Fruit fly (Drosophila melanogaster) whole organism, embryonic: Measurements from ENCODE around the gene EAChm.

Experiments used
- Atf-2 ChIP-seq: fragments of 200-800 bp; sonication (Bioruptor generic); optimal IDR thresholded peaks from 2 replicates; lab custom pipeline; 2016; ENCODE audit warnings: missing biosample characterization, missing genetic modification characterization
- BtbVII ChIP-seq: fragments of 200-800 bp; sonication (Bioruptor generic); optimal IDR thresholded peaks from 3 replicates; lab custom pipeline; 2017; ENCODE audit warnings: missing biosample characterization, mild to moderate bottlenecking, missing genetic modification characterization
- CG10267 ChIP-seq: fragments of 200-800 bp; sonication (Bioruptor generic); optimal IDR thresholded peaks from 2 replicates; lab custom pipeline; 2018; ENCODE audit warnings: missing biosample characterization, mild to moderate bottlenecking, missing genetic modification characterization, moderate library complexity
- CG11456 ChIP-seq: fragments of 200-800 bp; sonication (Bioruptor generic); IDR thresholded peaks from 3 replicates; pipeline ENCODE4 v1.3.6; 2022; ENCODE audit warnings: missing biosample characterization, missing genetic modification characterization
- CG11696 ChIP-seq: fragments of 200-800 bp; sonication (Bioruptor generic); IDR thresholded peaks from 2 replicates; pipeline ENCODE4 v1.3.6; 2022; ENCODE audit warnings: missing biosample characterization, missing genetic modification characterization
- CG12104 ChIP-seq: fragments of 200-800 bp; sonication (Bioruptor generic); optimal IDR thresholded peaks from 3 replicates; lab custom pipeline; 2016; ENCODE audit warnings: missing biosample characterization, missing genetic modification characterization
- CG13624 ChIP-seq: fragments of 200-800 bp; sonication (Bioruptor generic); optimal IDR thresholded peaks from 2 replicates; lab custom pipeline; 2016; ENCODE audit warnings: missing biosample characterization, missing genetic modification characterization
- CG14014 ChIP-seq: fragments of 200-800 bp; sonication (Bioruptor generic); IDR thresholded peaks from 2 replicates; pipeline ENCODE4 v1.3.6; 2022; ENCODE audit warnings: missing biosample characterization, missing genetic modification characterization
- CG14710 ChIP-seq: fragments of 200-800 bp; sonication (Bioruptor generic); optimal IDR thresholded peaks from 3 replicates; lab custom pipeline; 2019; ENCODE audit warnings: missing biosample characterization, mild to moderate bottlenecking, missing genetic modification characterization, moderate library complexity
- CG1832 ChIP-seq: fragments of 200-800 bp; sonication (Bioruptor generic); optimal IDR thresholded peaks from 2 replicates; lab custom pipeline; 2017; ENCODE audit warnings: missing biosample characterization, mild to moderate bottlenecking, missing genetic modification characterization, inconsistent platforms
- CG18599 ChIP-seq: fragments of 200-800 bp; sonication (Bioruptor generic); optimal IDR thresholded peaks from 3 replicates; lab custom pipeline; 2017; ENCODE audit warnings: missing biosample characterization, missing genetic modification characterization, mild to moderate bottlenecking, moderate library complexity, missing genetic modification reagents
- CG2116 ChIP-seq: fragments of 200-800 bp; sonication (Bioruptor generic); optimal IDR thresholded peaks from 3 replicates; lab custom pipeline; 2018; ENCODE audit warnings: missing biosample characterization, mild to moderate bottlenecking, missing genetic modification characterization
- CG3065 ChIP-seq: fragments of 200-800 bp; sonication (Bioruptor generic); optimal IDR thresholded peaks from 2 replicates; lab custom pipeline; 2016; ENCODE audit warnings: missing biosample characterization, missing genetic modification characterization
- CG31388 ChIP-seq: fragments of 200-800 bp; sonication (Bioruptor generic); optimal IDR thresholded peaks from 2 replicates; lab custom pipeline; 2016; ENCODE audit warnings: missing biosample characterization, missing genetic modification characterization
- CG31441 ChIP-seq: fragments of 200-800 bp; sonication (Bioruptor generic); IDR thresholded peaks from 2 replicates; pipeline ENCODE4 v1.3.6; 2022; ENCODE audit warnings: missing biosample characterization, missing genetic modification characterization
- CG32532 ChIP-seq: fragments of 200-800 bp; sonication (Bioruptor generic); IDR thresholded peaks from 2 replicates; pipeline ENCODE4 v1.3.6; 2022; ENCODE audit warnings: missing biosample characterization, missing genetic modification characterization
- CG34422 ChIP-seq: fragments of 200-800 bp; sonication (Bioruptor generic); IDR thresholded peaks from 3 replicates; pipeline ENCODE4 v1.3.6; 2022; ENCODE audit warnings: missing biosample characterization, missing genetic modification characterization
- CG3838 ChIP-seq: fragments of 200-800 bp; sonication (Bioruptor generic); optimal IDR thresholded peaks from 3 replicates; lab custom pipeline; 2016; ENCODE audit warnings: missing biosample characterization, missing genetic modification characterization
- CG3847 ChIP-seq: fragments of 200-800 bp; sonication (Bioruptor generic); IDR thresholded peaks from 2 replicates; pipeline ENCODE4 v1.3.6; 2022; ENCODE audit warnings: missing biosample characterization, missing genetic modification characterization
- CG4282 ChIP-seq: fragments of 200-800 bp; sonication (Bioruptor generic); optimal IDR thresholded peaks from 2 replicates; lab custom pipeline; 2016; ENCODE audit warnings: missing biosample characterization, missing genetic modification characterization
- CG6791 ChIP-seq: fragments of 200-800 bp; sonication (Bioruptor generic); IDR thresholded peaks from 3 replicates; pipeline ENCODE4 v1.3.6; 2022; ENCODE audit warnings: missing biosample characterization, missing genetic modification characterization; ENCODE audit not compliant: partially characterized antibody
- CG6813 ChIP-seq: fragments of 200-800 bp; sonication (Bioruptor generic); optimal IDR thresholded peaks from 2 replicates; lab custom pipeline; 2017; ENCODE audit warnings: missing biosample characterization, missing genetic modification characterization, mild to moderate bottlenecking, moderate library complexity, missing genetic modification reagents
- CG7745 ChIP-seq: fragments of 200-800 bp; sonication (Bioruptor generic); optimal IDR thresholded peaks from 2 replicates; lab custom pipeline; 2018; ENCODE audit warnings: missing biosample characterization, mild to moderate bottlenecking, missing genetic modification characterization, moderate library complexity
- CG9215 ChIP-seq: fragments of 200-800 bp; sonication (Bioruptor generic); IDR thresholded peaks from 2 replicates; pipeline ENCODE4 v1.3.6; 2022; ENCODE audit warnings: missing biosample characterization, missing genetic modification characterization
- CG9817 ChIP-seq: fragments of 200-800 bp; sonication (Bioruptor generic); optimal IDR thresholded peaks from 2 replicates; lab custom pipeline; 2018; ENCODE audit warnings: missing biosample characterization, mild to moderate bottlenecking, missing genetic modification characterization, moderate library complexity
- Doc2 ChIP-seq: fragments of 200-800 bp; sonication (Bioruptor generic); IDR thresholded peaks from 2 replicates; pipeline ENCODE4 v1.3.6; 2022; ENCODE audit warnings: missing biosample characterization, missing genetic modification characterization
- Hr3 ChIP-seq: fragments of 200-800 bp; sonication (Bioruptor generic); optimal IDR thresholded peaks from 3 replicates; lab custom pipeline; 2016; ENCODE audit warnings: missing biosample characterization, missing genetic modification characterization
- Lhr ChIP-seq: fragments of 200-800 bp; sonication (Bioruptor generic); optimal IDR thresholded peaks from 3 replicates; lab custom pipeline; 2017; ENCODE audit warnings: mild to moderate bottlenecking, missing biosample characterization, missing genetic modification reagents, missing genetic modification characterization
- MBD-R2 ChIP-seq: fragments of 200-800 bp; sonication (Bioruptor generic); IDR thresholded peaks from 2 replicates; pipeline ENCODE4 v1.3.6; 2022; ENCODE audit warnings: missing biosample characterization, missing genetic modification characterization
- Med ChIP-seq: fragments of 200-800 bp; sonication (Bioruptor generic); peaks from one replicate; lab custom pipeline; 2016; ENCODE audit warnings: missing biosample characterization, missing genetic modification characterization, mild to moderate bottlenecking, inconsistent platforms, moderate library complexity
- Scr ChIP-seq: fragments of 200-800 bp; sonication (Bioruptor generic); IDR thresholded peaks from 2 replicates; pipeline ENCODE4 v1.3.6; 2022; ENCODE audit warnings: missing biosample characterization, missing genetic modification characterization; ENCODE audit not compliant: partially characterized antibody
- Xbp1 ChIP-seq: fragments of 200-800 bp; sonication (Bioruptor generic); optimal IDR thresholded peaks from 3 replicates; lab custom pipeline; 2016; ENCODE audit warnings: missing biosample characterization, mild to moderate bottlenecking, missing genetic modification characterization
- bab2 ChIP-seq: fragments of 200-800 bp; sonication (Bioruptor generic); optimal IDR thresholded peaks from 2 replicates; lab custom pipeline; 2016; ENCODE audit warnings: missing biosample characterization, missing genetic modification characterization
- br ChIP-seq: fragments of >200 bp; optimal IDR thresholded peaks from 2 replicates; lab custom pipeline; 2017
- cad ChIP-seq: fragments of >200 bp; optimal IDR thresholded peaks from 2 replicates; lab custom pipeline; 2017; ENCODE audit warnings: missing biosample characterization, missing genetic modification characterization
- chif ChIP-seq, 2 experiments: fragments of 200-800 bp; sonication (Bioruptor generic); optimal IDR thresholded peaks; 3 replicates each; lab custom pipeline; 2016; ENCODE audit warnings: missing biosample characterization in 2 of 2, missing genetic modification characterization in 2 of 2
- crp ChIP-seq, 2 experiments: fragments of 200-800 bp; sonication (Bioruptor generic); optimal IDR thresholded peaks; 2 replicates in 1 of 2; 3 replicates in 1 of 2; lab custom pipeline; 2017; ENCODE audit warnings: missing biosample characterization in 2 of 2, missing genetic modification characterization in 2 of 2, mild to moderate bottlenecking in 1 of 2, moderate library complexity in 1 of 2
- ftz-f1 ChIP-seq: fragments of 200-800 bp; sonication (Bioruptor generic); optimal IDR thresholded peaks from 2 replicates; lab custom pipeline; 2016; ENCODE audit warnings: missing biosample characterization, missing genetic modification characterization
- fu2 ChIP-seq: fragments of 200-800 bp; sonication (Bioruptor generic); optimal IDR thresholded peaks from 2 replicates; lab custom pipeline; 2016; ENCODE audit warnings: missing biosample characterization, missing genetic modification characterization
- gce ChIP-seq: fragments of 200-800 bp; sonication (Bioruptor generic); IDR thresholded peaks from 3 replicates; pipeline ENCODE4 v1.3.6; 2022; ENCODE audit warnings: missing biosample characterization, missing genetic modification characterization
- hth ChIP-seq: fragments of >200 bp; optimal IDR thresholded peaks from 2 replicates; lab custom pipeline; 2017; ENCODE audit warnings: inconsistent platforms
- ind ChIP-seq: fragments of 200-800 bp; sonication (Bioruptor generic); optimal IDR thresholded peaks from 3 replicates; lab custom pipeline; 2016; ENCODE audit warnings: missing biosample characterization, missing genetic modification characterization
- ken ChIP-seq: fragments of 200-800 bp; sonication (Bioruptor generic); IDR thresholded peaks from 3 replicates; pipeline ENCODE4 v1.3.6; 2022; ENCODE audit warnings: missing biosample characterization, missing genetic modification characterization
- pnt ChIP-seq: fragments of 200-800 bp; sonication (Bioruptor generic); optimal IDR thresholded peaks from 3 replicates; lab custom pipeline; 2016; ENCODE audit warnings: missing biosample characterization, missing genetic modification characterization
- psq ChIP-seq: fragments of 200-800 bp; sonication (Bioruptor generic); optimal IDR thresholded peaks from 2 replicates; lab custom pipeline; 2017; ENCODE audit warnings: missing biosample characterization, missing genetic modification characterization
- row ChIP-seq: fragments of 200-800 bp; sonication (Bioruptor generic); IDR thresholded peaks from 3 replicates; pipeline ENCODE4 v1.3.6; 2022; ENCODE audit warnings: missing biosample characterization, missing genetic modification characterization
- slp2 ChIP-seq: fragments of 200-800 bp; sonication (Bioruptor generic); optimal IDR thresholded peaks from 2 replicates; lab custom pipeline; 2016; ENCODE audit warnings: missing biosample characterization, missing genetic modification characterization
- wdn ChIP-seq: fragments of 200-800 bp; sonication (Bioruptor generic); IDR thresholded peaks from 2 replicates; pipeline ENCODE4 v1.3.6; 2022; ENCODE audit warnings: missing biosample characterization, missing genetic modification characterization
- wek ChIP-seq: fragments of 200-800 bp; sonication (Bioruptor generic); optimal IDR thresholded peaks from 3 replicates; lab custom pipeline; 2018; ENCODE audit warnings: missing biosample characterization, mild to moderate bottlenecking, missing genetic modification characterization, moderate library complexity
- zen ChIP-seq: fragments of 200-800 bp; sonication (Bioruptor generic); optimal IDR thresholded peaks from 3 replicates; lab custom pipeline; 2018; ENCODE audit warnings: missing biosample characterization, mild to moderate bottlenecking, missing genetic modification characterization, moderate library complexity

The EAChm gene

DNA sequence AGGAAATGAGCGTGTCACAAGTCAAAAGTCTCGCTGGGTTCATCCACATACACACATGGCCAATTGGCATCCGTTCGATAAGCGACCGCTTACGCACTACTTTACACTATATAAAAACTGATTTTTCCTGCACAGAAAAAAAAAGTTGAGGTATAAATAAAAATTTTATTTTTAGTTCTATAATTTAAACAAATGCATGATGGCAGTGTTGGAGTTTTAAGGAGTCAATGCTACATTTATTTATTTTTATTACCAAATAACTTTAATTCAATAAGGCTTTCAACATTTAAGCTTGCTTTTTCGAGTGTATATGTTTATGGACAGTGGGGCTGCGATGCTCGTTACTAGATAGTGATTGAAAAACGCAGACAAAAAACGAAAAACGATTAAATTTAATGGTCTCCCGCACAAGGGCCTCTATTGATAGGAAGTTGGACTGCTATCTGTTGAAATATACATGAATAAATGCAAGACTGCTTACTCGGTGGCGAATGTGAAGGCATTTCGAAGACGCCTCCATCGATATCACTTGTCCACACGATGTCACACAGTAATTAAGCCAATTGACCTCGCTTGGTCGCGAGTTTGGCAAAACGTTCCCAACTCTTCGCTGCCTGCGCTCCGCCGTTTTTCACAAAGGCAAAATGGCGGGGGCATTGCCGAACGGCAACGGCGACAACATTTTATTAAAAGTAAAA lies 42.8 kb upstream of the EAChm start (continued):
- TF ChIP-seq fu2 (GFP tag; lab: Kevin White, UChicago) (no peak), Med (GFP tag; lab: Kevin White, UChicago) (peak; percentile 82), Atf-2 (GFP tag; lab: Kevin White, UChicago) (peak; percentile 16), ind (GFP tag; lab: Kevin White, UChicago) (peak; percentile 66), CG32532 (peak; percentile 57; the same call in 1 of the 2 replicates), CG34422 (GFP tag; lab: Robert Waterston, UW) (peak; percentile 57; the same call in 1 of the 3 replicates), CG9215 (peak; percentile 28; the same call in 1 of the 2 replicates), psq (GFP tag; lab: Kevin White, UChicago) (peak; percentile 39), hth (no peak), BtbVII (GFP tag; lab: Kevin White, UChicago) (peak; percentile 61), CG31388 (GFP tag; lab: Kevin White, UChicago) (peak; percentile 74), br (no peak), CG6813 (GFP tag; lab: Kevin White, UChicago) (peak; percentile 65), CG10267 (tag; lab: Kevin White, UChicago) (peak; percentile 83), CG7745 (tag; lab: Kevin White, UChicago) (peak; percentile 1), CG14014 (GFP tag; lab: Robert Waterston, UW) (peak; percentile 58; the same call in 1 of the 2 replicates), CG3847 (GFP tag; lab: Robert Waterston, UW) (peak; percentile 50; the same call in 1 of the 2 replicates), row (GFP tag; lab: Robert Waterston, UW) (peak; percentile 83), CG4282 (GFP tag; lab: Kevin White, UChicago) (no peak), bab2 (GFP tag; lab: Kevin White, UChicago) (peak; percentile 55), Scr (GFP tag; lab: Robert Waterston, UW) (no peak), gce (GFP tag; lab: Robert Waterston, UW) (peak; percentile 45; the same call in 1 of the 3 replicates), CG1832 (no peak), cad (GFP tag; lab: Kevin White, UChicago) (no peak), Hr3 (GFP tag; lab: Kevin White, UChicago) (peak; percentile 55), CG2116 (GFP tag; lab: Kevin White, UChicago) (peak; percentile 18), CG3065 (GFP tag; lab: Kevin White, UChicago) (no peak), wdn (GFP tag; lab: Robert Waterston, UW) (no peak), slp2 (GFP tag; lab: Kevin White, UChicago) (peak; percentile 20), CG11456 (GFP tag; lab: Robert Waterston, UW) (0 out of 3 replicates have a peak, but pooled peaks have one; percentile 18), CG11696 (GFP tag; lab: Robert Waterston, UW) (peak; percentile 47; the same call in 1 of the 2 replicates), CG18599 (peak; percentile 81), Lhr (GFP tag; lab: Kevin White, UChicago) (peak; percentile 33), Xbp1 (GFP tag; lab: Kevin White, UChicago) (peak; percentile 77), CG31441 (peak; percentile 87), CG13624 (GFP tag; lab: Kevin White, UChicago) (peak; percentile 4), crp (GFP tag; optimal IDR thresholded peaks at IDR 0.05; lab: Kevin White, UChicago) (no peak), wek (GFP tag; lab: Kevin White, UChicago) (no peak), CG12104 (GFP tag; lab: Kevin White, UChicago) (peak; percentile 55), CG6791 (GFP tag; lab: Robert Waterston, UW) (no peak), CG14710 (peak; percentile 80), MBD-R2 (GFP tag; lab: Robert Waterston, UW) (peak; percentile 39; the same call in 1 of the 2 replicates), ken (GFP tag; lab: Robert Waterston, UW) (peak; percentile 65; the same call in 2 of the 3 replicates), chif (GFP tag; optimal IDR thresholded peaks at IDR 0.05; lab: Kevin White, UChicago) (peak; percentile 7 to 57), ftz-f1 (GFP tag; lab: Kevin White, UChicago) (no peak), CG3838 (GFP tag; lab: Kevin White, UChicago) (peak; percentile 36), zen (tag; lab: Kevin White, UChicago) (peak; percentile 77), Doc2 (no peak), pnt (GFP tag; lab: Kevin White, UChicago) (peak; percentile 38), CG9817 (peak; percentile 68)
